Worm (Caenorhabditis elegans): ENCODE measurements around the gene ZK1290.10.

- no peak for TF ChIP-seq lsy-2 (tag; optimal IDR thresholded peaks at IDR 0.05)
- TF ChIP-seq aly-2 (tag; optimal IDR thresholded peaks at IDR 0.05): no peak
- no peak for TF ChIP-seq nhr-77 (tag; optimal IDR thresholded peaks at IDR 0.05)
- no peak for TF ChIP-seq nhr-10 (tag; optimal IDR thresholded peaks at IDR 0.05)
- TF ChIP-seq Y55F3AM.14 (GFP tag; optimal IDR thresholded peaks at IDR 0.05): no peak
- no peak for TF ChIP-seq ama-1 (optimal IDR thresholded peaks at IDR 0.05)
- TF ChIP-seq nhr-11 (tag; optimal IDR thresholded peaks at IDR 0.05): no peak
- no peak for TF ChIP-seq crh-2 (tag; optimal IDR thresholded peaks at IDR 0.05)
- TF ChIP-seq elt-1 (tag; optimal IDR thresholded peaks at IDR 0.05): no peak
- TF ChIP-seq ceh-82 (tag; optimal IDR thresholded peaks at IDR 0.05): no peak
- TF ChIP-seq mdl-1 (tag; optimal IDR thresholded peaks at IDR 0.05): no peak
- TF ChIP-seq ztf-11 (tag; optimal IDR thresholded peaks at IDR 0.05): no peak
- no peak for TF ChIP-seq zag-1 (tag; optimal IDR thresholded peaks at IDR 0.05)
- no peak for TF ChIP-seq ztf-1 (GFP tag; conservative IDR thresholded peaks at IDR 0.05)
These were observed 17.1 kb upstream of the ZK1290.10 start for ce11 chrII:7570820-7571219.
